Worm (Caenorhabditis elegans): ENCODE measurements around the gene F20B6.6.

- no peak for TF ChIP-seq ama-1 (optimal IDR thresholded peaks at IDR 0.05)
- TF ChIP-seq pag-3 (tag; optimal IDR thresholded peaks at IDR 0.05; ENCODE audit: borderline replicate concordance) = no peak
- no peak for TF ChIP-seq unc-3 (GFP tag; conservative IDR thresholded peaks at IDR 0.05)
- no peak for TF ChIP-seq unc-3 (tag; optimal IDR thresholded peaks at IDR 0.05)
- no peak for TF ChIP-seq Y22D7AL.16 (tag; optimal IDR thresholded peaks at IDR 0.05)
- no peak for TF ChIP-seq unc-55 (GFP tag; optimal IDR thresholded peaks at IDR 0.05)
- no peak for TF ChIP-seq fkh-10 (GFP tag; optimal IDR thresholded peaks at IDR 0.05)
- TF ChIP-seq hlh-8 (tag; optimal IDR thresholded peaks at IDR 0.05) = no peak
- TF ChIP-seq pha-4 (tag; optimal IDR thresholded peaks at IDR 0.05) = no peak
- no peak for TF ChIP-seq mec-3 (tag; optimal IDR thresholded peaks at IDR 0.05; ENCODE audit: borderline replicate concordance)
- no peak for TF ChIP-seq madf-2 (tag; optimal IDR thresholded peaks at IDR 0.05)
- no peak for TF ChIP-seq F13H6.1 (tag; optimal IDR thresholded peaks at IDR 0.05)
- TF ChIP-seq fkh-6 (tag; optimal IDR thresholded peaks at IDR 0.05) = no peak
- no peak for TF ChIP-seq rnt-1 (tag; optimal IDR thresholded peaks at IDR 0.05)
- TF ChIP-seq ceh-48 (tag; optimal IDR thresholded peaks at IDR 0.05) = no peak
Observed at ce11 chrX:4222200-4222599, 20.2 kb upstream of the F20B6.6 start.

Measured in whole organism, late embryonic.